Worm (Caenorhabditis elegans) whole organism, L4/young adult: ENCODE results near the gene T06E4.7.

ENCODE experiments used
- dao-5 ChIP-seq: sonication (generic microtip); optimal IDR thresholded peaks from 2 replicates; lab custom pipeline; 2016; ENCODE audit warnings: missing genotype, missing genetic modification characterization, moderate library complexity, missing compliant biosample characterization
- him-1 ChIP-seq: sonication (generic microtip); optimal IDR thresholded peaks from 2 replicates; lab custom pipeline; 2016; ENCODE audit warnings: missing genotype, missing genetic modification reagents, missing genetic modification characterization, missing compliant biosample characterization

DNA sequence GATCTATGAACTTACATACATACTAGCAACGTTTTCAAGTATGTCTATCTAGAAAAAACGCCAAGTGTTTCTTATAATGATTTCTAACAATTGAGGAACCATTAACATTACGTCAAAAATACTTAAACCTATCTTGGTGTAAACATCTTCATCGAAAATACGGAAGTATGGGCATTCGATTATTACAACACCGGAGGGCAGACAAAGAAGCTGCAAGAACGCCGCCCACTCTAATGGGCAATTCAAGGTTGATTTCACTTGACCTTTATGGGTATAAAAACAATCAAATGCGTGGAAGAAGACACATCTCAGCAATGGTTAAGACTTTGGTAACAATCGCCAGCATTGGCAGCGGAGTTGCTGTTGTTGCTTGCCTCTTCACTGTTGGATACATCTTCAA lies 3.4 kb downstream of the T06E4.7 start, which contains the start of gene col-146:
- TF ChIP-seq dao-5 (tag; lab: Kevin White, UChicago), result no peak
- TF ChIP-seq him-1 (tag; lab: Kevin White, UChicago), result no peak
